Worm (Caenorhabditis elegans): ENCODE data around the gene Y57G7A.2.

DNA sequence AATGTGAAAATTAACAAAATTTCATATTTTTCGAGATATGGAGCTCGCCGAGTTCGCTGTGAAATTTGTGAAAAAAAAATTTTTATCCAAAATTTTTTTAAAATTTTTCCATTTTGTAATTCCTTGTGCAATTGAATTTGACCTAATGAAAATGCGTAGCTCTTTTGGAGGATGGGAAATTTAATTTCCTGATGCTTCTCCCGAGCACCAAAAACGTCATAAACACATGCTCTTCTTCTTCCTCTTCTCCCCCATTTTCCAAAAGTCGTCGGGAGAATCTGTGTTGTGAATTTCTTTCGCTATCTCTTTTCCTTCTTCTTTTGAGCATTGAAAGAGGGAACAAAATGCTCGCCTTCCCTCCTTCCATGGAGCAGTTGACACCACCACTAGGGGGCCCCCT lies 45.5 kb downstream of the Y57G7A.2 start:
- no peak for TF ChIP-seq bed-2 (GFP tag; IDR thresholded peaks at IDR 0.05)
- no peak for TF ChIP-seq snpc-1.3 (tag; optimal IDR thresholded peaks at IDR 0.05; ENCODE audit: insufficient read depth)
- no peak for TF ChIP-seq F33H1.4 (GFP tag; IDR thresholded peaks at IDR 0.05)
